Worm (Caenorhabditis elegans) whole organism, midembryonic: ENCODE data around the gene add-1.

Source experiments
- T22C8.4 ChIP-seq: fragments of 200-800 bp; sonication (Bioruptor generic); IDR thresholded peaks from 2 replicates; pipeline ENCODE4 v1.3.6; 2022; ENCODE audit warnings: missing genetic modification characterization, missing compliant biosample characterization
- cog-1 ChIP-seq: sonication (generic microtip); optimal IDR thresholded peaks from 2 replicates; lab custom pipeline; 2016; ENCODE audit warnings: missing genetic modification characterization, missing compliant biosample characterization
- flt-1 ChIP-seq: fragments of 200-800 bp; sonication (Bioruptor generic); IDR thresholded peaks from 2 replicates; pipeline ENCODE4 v1.3.6; 2022; ENCODE audit warnings: missing genetic modification characterization, missing compliant biosample characterization
- klf-2 ChIP-seq: fragments of 200-800 bp; sonication (Bioruptor generic); conservative IDR thresholded peaks from 2 replicates; pipeline ENCODE4 v1.3.6; 2022; ENCODE audit warnings: missing genetic modification reagents, missing genetic modification characterization, missing compliant biosample characterization
- med-1 ChIP-seq: sonication (generic microtip); optimal IDR thresholded peaks from 2 replicates; lab custom pipeline; 2017; ENCODE audit warnings: missing genetic modification characterization, mild to moderate bottlenecking, missing compliant biosample characterization, antibody characterized with exemption, missing genetic modification reagents; ENCODE audit not compliant: insufficient read depth
- ref-1 ChIP-seq: fragments of 200-800 bp; sonication (Bioruptor generic); conservative IDR thresholded peaks from 2 replicates; pipeline ENCODE4 v1.3.6; 2022; ENCODE audit warnings: missing genetic modification reagents, missing genetic modification characterization, missing compliant biosample characterization
- tab-1 ChIP-seq: fragments of 200-800 bp; sonication (Bioruptor generic); IDR thresholded peaks from 2 replicates; pipeline ENCODE4 v1.3.6; 2022; ENCODE audit warnings: missing genetic modification characterization, missing compliant biosample characterization
- ztf-23 ChIP-seq: fragments of 200-800 bp; sonication (Bioruptor generic); IDR thresholded peaks from 2 replicates; pipeline ENCODE4 v1.3.6; 2022; ENCODE audit warnings: missing genetic modification reagents, missing genetic modification characterization, missing compliant biosample characterization
- ztf-29 ChIP-seq: fragments of 200-800 bp; sonication (Bioruptor generic); IDR thresholded peaks from 2 replicates; pipeline ENCODE4 v1.3.6; 2022; ENCODE audit warnings: missing genetic modification reagents, missing genetic modification characterization, missing compliant biosample characterization

- TF ChIP-seq cog-1 (tag; lab: Kevin White, UChicago) (no peak), ztf-23 (GFP tag; lab: Robert Waterston, UW) (no peak), ztf-29 (GFP tag; lab: Robert Waterston, UW) (no peak), med-1 (no peak), ref-1 (no peak), flt-1 (no peak), T22C8.4 (GFP tag; lab: Robert Waterston, UW) (no peak), tab-1 (no peak), klf-2 (GFP tag; lab: Robert Waterston, UW) (no peak)
These were observed 20.2 kb upstream of the add-1 start for ce11 chrX:4879998-4880397.
